Comparison of ENCODE assay signal across 3 fruit fly cellular contexts in genomic region chr3L:18763486-18764436, dm6.
A peak's percentile ranks its signal among the peaks of the same experiment; 100 is the strongest.
TF ChIP-seq lines count a peak whose summit lies in the region.

No protein-coding gene starts in this region.

- no peak for TF ChIP-seq CTCF in whole organism, embryonic (GFP tag; optimal IDR thresholded peaks at IDR 0.05; lab: Kevin White, UChicago)

TF ChIP-seq in whole organism, embryonic, 481 proteins besides CTCF, POLR2A, EP300 and RAD21 (continues in another document):
- TF ChIP-seq row (GFP tag; IDR thresholded peaks at IDR 0.05; lab: Robert Waterston, UW): 0 out of 3 replicates have a peak, but pooled peaks have one; percentile 5
- peak; percentile 23; the same call in 1 of the 2 replicates for TF ChIP-seq seq (GFP tag; IDR thresholded peaks at IDR 0.05; lab: Robert Waterston, UW)
- TF ChIP-seq chm (GFP tag; IDR thresholded peaks at IDR 0.05; lab: Robert Waterston, UW): peak; percentile 43; the same call in 1 of the 2 replicates
- 0 out of 2 replicates have a peak, but pooled peaks have one; percentile 19 for TF ChIP-seq danr (GFP tag; IDR thresholded peaks at IDR 0.05; lab: Robert Waterston, UW)
- TF ChIP-seq pros (GFP tag; optimal IDR thresholded peaks at IDR 0.05; lab: Kevin White, UChicago): no peak
- TF ChIP-seq CG6272 (GFP tag; IDR thresholded peaks at IDR 0.05; lab: Robert Waterston, UW): 0 out of 2 replicates have a peak, but pooled peaks have one; percentile 13
- no peak for TF ChIP-seq hkb (optimal IDR thresholded peaks at IDR 0.05; lab: Kevin White, UChicago)
- no peak for TF ChIP-seq hkb (GFP tag; IDR thresholded peaks at IDR 0.05; lab: Robert Waterston, UW)
- 0 out of 2 replicates have a peak, but pooled peaks have one; percentile 16 for TF ChIP-seq CG9932 (GFP tag; IDR thresholded peaks at IDR 0.05; lab: Robert Waterston, UW)
- TF ChIP-seq CG8478 (optimal IDR thresholded peaks at IDR 0.05; lab: Kevin White, UChicago): peak; percentile 20
- TF ChIP-seq Mrtf (GFP tag; IDR thresholded peaks at IDR 0.05; lab: Robert Waterston, UW): 0 out of 3 replicates have a peak, but pooled peaks have one; percentile 33
- no peak for TF ChIP-seq ranshi (GFP tag; IDR thresholded peaks at IDR 0.05; lab: Robert Waterston, UW)
- TF ChIP-seq sens (GFP tag; lab: Kevin White, UChicago): peak; percentile 49
- TF ChIP-seq gce (GFP tag; IDR thresholded peaks at IDR 0.05; lab: Robert Waterston, UW): 0 out of 3 replicates have a peak, but pooled peaks have one; percentile 7
- TF ChIP-seq CG9876 (GFP tag; optimal IDR thresholded peaks at IDR 0.05; lab: Kevin White, UChicago): peak; percentile 6
- 0 out of 2 replicates have a peak, but pooled peaks have one; percentile 10 for TF ChIP-seq inv (GFP tag; IDR thresholded peaks at IDR 0.05; lab: Robert Waterston, UW; ENCODE audit: partially characterized antibody)
- 0 out of 3 replicates have a peak, but pooled peaks have one; percentile 29 for TF ChIP-seq H15 (GFP tag; IDR thresholded peaks at IDR 0.05; lab: Robert Waterston, UW)
- TF ChIP-seq Med (GFP tag; lab: Kevin White, UChicago): peak; percentile 55
- 0 out of 2 replicates have a peak, but pooled peaks have one; percentile 32 for TF ChIP-seq CG32532 (GFP tag; IDR thresholded peaks at IDR 0.05; lab: Robert Waterston, UW)
- peak; percentile 42; the same call in 1 of the 3 replicates for TF ChIP-seq ci (GFP tag; IDR thresholded peaks at IDR 0.05; lab: Robert Waterston, UW)
- TF ChIP-seq CG15514 (GFP tag; optimal IDR thresholded peaks at IDR 0.05; lab: Kevin White, UChicago): no peak
- TF ChIP-seq Ets65A (GFP tag; lab: Kevin White, UChicago): peak; percentile 88
- peak; percentile 24; the same call in 1 of the 2 replicates for TF ChIP-seq Oaz (GFP tag; IDR thresholded peaks at IDR 0.05; lab: Robert Waterston, UW)
- peak; percentile 71 for TF ChIP-seq CG4360 (GFP tag; IDR thresholded peaks at IDR 0.05; lab: Robert Waterston, UW)
- peak; percentile 19; the same call in 1 of the 2 replicates for TF ChIP-seq ap (GFP tag; IDR thresholded peaks at IDR 0.05; lab: Robert Waterston, UW)
- TF ChIP-seq CG3281 (GFP tag; optimal IDR thresholded peaks at IDR 0.05; lab: Kevin White, UChicago): no peak
- TF ChIP-seq slbo (GFP tag; IDR thresholded peaks at IDR 0.05; lab: Robert Waterston, UW): 0 out of 2 replicates have a peak, but pooled peaks have one; percentile 4

TF ChIP-seq in whole organism, pupa, 21 proteins besides CTCF, POLR2A, EP300 and RAD21:
- no peak for TF ChIP-seq CG32121 (GFP tag; IDR thresholded peaks at IDR 0.05; lab: Robert Waterston, UW)
- TF ChIP-seq fd96Ca (GFP tag; IDR thresholded peaks at IDR 0.05; lab: Robert Waterston, UW): peak; percentile 33; the same call in 1 of the 3 replicates
- no peak for TF ChIP-seq EcR (GFP tag; optimal IDR thresholded peaks at IDR 0.05; lab: Kevin White, UChicago)

TF ChIP-seq in whole organism, wandering third instar larva, 38 proteins besides CTCF, POLR2A, EP300 and RAD21:
- no peak for TF ChIP-seq fru (GFP tag; optimal IDR thresholded peaks at IDR 0.05; lab: Kevin White, UChicago)
- peak; percentile 96 for TF ChIP-seq Dfd (GFP tag; optimal IDR thresholded peaks at IDR 0.05; lab: Kevin White, UChicago)
